Worm (Caenorhabditis elegans) whole organism, young adult: Measurements from ENCODE around the gene nmy-1.

ENCODE experiments used
- F57A8.1 ChIP-seq: fragments of 200-800 bp; sonication (Bioruptor generic); optimal IDR thresholded peaks from 2 replicates; lab custom pipeline; 2018; ENCODE audit warnings: mild to moderate bottlenecking, missing genetic modification characterization, moderate library complexity, missing compliant biosample characterization
- athp-1 ChIP-seq: sonication (generic microtip); optimal IDR thresholded peaks from 2 replicates; lab custom pipeline; 2017; ENCODE audit warnings: mild to moderate bottlenecking, missing genetic modification characterization, missing compliant biosample characterization
- hmg-20 ChIP-seq: fragments of 200-800 bp; sonication (Bioruptor generic); IDR thresholded peaks from 2 replicates; pipeline ENCODE4 v1.3.6; 2022; ENCODE audit warnings: missing genetic modification reagents, missing genetic modification characterization, missing compliant biosample characterization
- lin-26 ChIP-seq: fragments of 200-800 bp; sonication (Bioruptor generic); IDR thresholded peaks from 2 replicates; pipeline ENCODE4 v1.3.6; 2022; ENCODE audit warnings: missing genetic modification reagents, missing genetic modification characterization, missing compliant biosample characterization

DNA sequence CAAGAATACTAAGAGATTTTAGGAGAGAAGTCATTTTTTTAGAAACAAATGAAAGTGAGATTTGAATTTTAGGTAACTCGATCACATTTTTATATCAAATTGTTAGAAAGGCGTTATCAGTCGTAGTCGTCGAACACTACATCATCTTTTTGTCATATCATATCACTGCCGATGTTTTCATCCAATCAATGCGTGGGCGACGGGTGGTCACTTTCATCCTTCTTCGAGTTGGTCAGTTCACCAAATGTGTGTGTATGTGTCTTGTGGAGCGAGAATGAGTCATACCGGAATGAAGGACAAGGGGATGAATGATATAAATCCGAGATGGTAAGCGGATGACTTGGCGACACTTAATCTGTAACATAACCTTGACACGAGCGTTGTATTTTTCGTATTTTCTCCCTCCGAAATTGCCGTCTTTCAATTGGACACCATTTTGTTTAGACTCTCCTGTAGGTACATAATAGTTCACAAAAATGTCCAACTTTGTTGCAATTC is 37.2 kb downstream of the nmy-1 start, which contains the start of the genes Y41G9A.10 and Y41G9A.5:
- TF ChIP-seq F57A8.1 (GFP tag; lab: Kevin White, UChicago) (no peak), lin-26 (GFP tag; lab: Robert Waterston, UW) (no peak), hmg-20 (GFP tag; lab: Robert Waterston, UW) (no peak), athp-1 (tag; lab: Kevin White, UChicago) (no peak)
